Fruit fly (Drosophila melanogaster) whole organism, pupa: Measurements from ENCODE around the gene CG11741.

Experiments
- CG10348 ChIP-seq: fragments of 200-800 bp; sonication (Bioruptor generic); IDR thresholded peaks from 2 replicates; pipeline ENCODE4 v1.3.6; 2022; ENCODE audit warnings: missing biosample characterization, missing genetic modification characterization
- CG12605 ChIP-seq: fragments of 200-800 bp; sonication (Bioruptor generic); IDR thresholded peaks from 2 replicates; pipeline ENCODE4 v1.3.6; 2022; ENCODE audit warnings: missing biosample characterization, missing genetic modification characterization
- CG13204 ChIP-seq: fragments of 200-800 bp; sonication (Bioruptor generic); optimal IDR thresholded peaks from 2 replicates; lab custom pipeline; 2018; ENCODE audit warnings: missing biosample characterization, mild to moderate bottlenecking, missing genetic modification characterization, moderate library complexity
- CG14655 ChIP-seq: fragments of 200-800 bp; sonication (Bioruptor generic); optimal IDR thresholded peaks from 3 replicates; lab custom pipeline; 2017; ENCODE audit warnings: mild to moderate bottlenecking, missing biosample characterization, missing genetic modification reagents, missing genetic modification characterization
- CG15710 ChIP-seq: fragments of 200-800 bp; sonication (Bioruptor generic); optimal IDR thresholded peaks from 2 replicates; lab custom pipeline; 2018; ENCODE audit warnings: missing biosample characterization, mild to moderate bottlenecking, missing genetic modification characterization, moderate library complexity
- CG17806 ChIP-seq: fragments of 200-800 bp; sonication (Bioruptor generic); optimal IDR thresholded peaks from 2 replicates; lab custom pipeline; 2018; ENCODE audit warnings: missing biosample characterization, mild to moderate bottlenecking, missing genetic modification characterization, moderate library complexity
- CG32121 ChIP-seq: fragments of 200-800 bp; sonication (Bioruptor generic); IDR thresholded peaks from 2 replicates; pipeline ENCODE4 v1.3.6; 2022; ENCODE audit warnings: missing biosample characterization, missing genetic modification characterization
- CG34367 ChIP-seq: fragments of 200-800 bp; sonication (Bioruptor generic); optimal IDR thresholded peaks from 2 replicates; lab custom pipeline; 2018; ENCODE audit warnings: missing biosample characterization, mild to moderate bottlenecking, missing genetic modification characterization
- CG4496 ChIP-seq: fragments of 200-800 bp; sonication (Bioruptor generic); IDR thresholded peaks from 3 replicates; pipeline ENCODE4 v1.3.6; 2022; ENCODE audit warnings: missing biosample characterization, missing genetic modification characterization
- CG8159 ChIP-seq: fragments of 200-800 bp; sonication (Bioruptor generic); optimal IDR thresholded peaks from 3 replicates; lab custom pipeline; 2018; ENCODE audit warnings: missing biosample characterization, mild to moderate bottlenecking, missing genetic modification characterization, moderate library complexity
- CG8301 ChIP-seq: fragments of 200-800 bp; sonication (Bioruptor generic); optimal IDR thresholded peaks from 2 replicates; lab custom pipeline; 2018; ENCODE audit warnings: missing biosample characterization, mild to moderate bottlenecking, missing genetic modification characterization
- CG9948 ChIP-seq: fragments of 200-800 bp; sonication (Bioruptor generic); optimal IDR thresholded peaks from 2 replicates; lab custom pipeline; 2018; ENCODE audit warnings: missing biosample characterization, mild to moderate bottlenecking, missing genetic modification characterization, moderate library complexity
- D1 ChIP-seq: fragments of 200-800 bp; sonication (Bioruptor generic); optimal IDR thresholded peaks from 2 replicates; lab custom pipeline; 2018; ENCODE audit warnings: missing biosample characterization, mild to moderate bottlenecking, missing genetic modification characterization, moderate library complexity
- EcR ChIP-seq: fragments of 200-800 bp; sonication (Bioruptor generic); optimal IDR thresholded peaks from 3 replicates; lab custom pipeline; 2019; ENCODE audit warnings: missing biosample characterization, missing genetic modification characterization, mild to moderate bottlenecking, moderate library complexity, missing genetic modification reagents
- Ets98B ChIP-seq: fragments of 200-800 bp; sonication (Bioruptor generic); IDR thresholded peaks from 2 replicates; pipeline ENCODE4 v1.3.6; 2022; ENCODE audit warnings: missing biosample characterization, missing genetic modification characterization
- Pif1A ChIP-seq: fragments of 200-800 bp; sonication (Bioruptor generic); optimal IDR thresholded peaks from 3 replicates; lab custom pipeline; 2016; ENCODE audit warnings: missing biosample characterization, missing genetic modification characterization
- Pif1B ChIP-seq: fragments of 200-800 bp; sonication (Bioruptor generic); optimal IDR thresholded peaks from 3 replicates; lab custom pipeline; 2016; ENCODE audit warnings: missing biosample characterization, missing genetic modification characterization
- Snoo ChIP-seq: fragments of 200-800 bp; sonication (Bioruptor generic); optimal IDR thresholded peaks from 3 replicates; lab custom pipeline; 2017; ENCODE audit warnings: missing biosample characterization, mild to moderate bottlenecking, missing genetic modification characterization, inconsistent platforms
- fd96Ca ChIP-seq: fragments of 200-800 bp; sonication (Bioruptor generic); IDR thresholded peaks from 3 replicates; pipeline ENCODE4 v1.3.6; 2022; ENCODE audit warnings: missing biosample characterization, missing genetic modification characterization
- gl ChIP-seq: fragments of 200-800 bp; sonication (Bioruptor generic); optimal IDR thresholded peaks from 2 replicates; lab custom pipeline; 2018; ENCODE audit warnings: missing biosample characterization, mild to moderate bottlenecking, missing genetic modification characterization
- rn ChIP-seq: fragments of 200-800 bp; sonication (Bioruptor generic); IDR thresholded peaks from 2 replicates; pipeline ENCODE4 v1.3.6; 2022; ENCODE audit warnings: missing biosample characterization, missing genetic modification characterization

The CG11741 gene

dm6 chr3R:8552308-8552707 is 23.6 kb upstream of the CG11741 start, which contains the start of gene Or85d:
Gene Or85d (plus strand): TSS chr3R:8552608.
- no peak for TF ChIP-seq Pif1B (GFP tag; lab: Kevin White, UChicago)
- no peak for TF ChIP-seq EcR (GFP tag; lab: Kevin White, UChicago)

- TF ChIP-seq D1 (tag; lab: Kevin White, UChicago) (no peak), Ets98B (GFP tag; lab: Robert Waterston, UW) (no peak), Pif1A (GFP tag; lab: Kevin White, UChicago) (no peak), CG8159 (tag; lab: Kevin White, UChicago) (peak; percentile 59), CG13204 (no peak)
Measured at dm6 chr3R:8545915-8546314, 17.2 kb upstream of the CG11741 start.

- TF ChIP-seq Pif1A (GFP tag; lab: Kevin White, UChicago) (no peak), CG8159 (tag; lab: Kevin White, UChicago) (no peak), CG13204 (no peak), CG9948 (tag; lab: Kevin White, UChicago) (no peak), CG34367 (tag; lab: Kevin White, UChicago) (no peak), CG14655 (GFP tag; lab: Kevin White, UChicago) (no peak), CG4496 (GFP tag; lab: Robert Waterston, UW) (no peak), fd96Ca (GFP tag; lab: Robert Waterston, UW) (no peak), Pif1B (GFP tag; lab: Kevin White, UChicago) (no peak), CG17806 (tag; lab: Kevin White, UChicago) (no peak), EcR (GFP tag; lab: Kevin White, UChicago) (no peak), CG10348 (GFP tag; lab: Robert Waterston, UW) (no peak), Ets98B (GFP tag; lab: Robert Waterston, UW) (no peak)
- TF ChIP-seq, all 21 proteins: peak for 0
Measured at dm6 chr3R:8524277-8524676, 4.4 kb downstream of the CG11741 start.

- TF ChIP-seq Ets98B (GFP tag; lab: Robert Waterston, UW), result no peak
- TF ChIP-seq EcR (GFP tag; lab: Kevin White, UChicago), result no peak
- TF ChIP-seq CG15710 (tag; lab: Kevin White, UChicago), result no peak
- TF ChIP-seq fd96Ca (GFP tag; lab: Robert Waterston, UW), result no peak
- no peak for TF ChIP-seq CG12605 (GFP tag; lab: Robert Waterston, UW)
- no peak for TF ChIP-seq CG9948 (tag; lab: Kevin White, UChicago)
Measured at dm6 chr3R:8523668-8524067, 5.0 kb downstream of the CG11741 start, which contains the start of gene CG31259. Gene CG31259 (plus strand): TSS chr3R:8523944.

- TF ChIP-seq CG8301 (tag; lab: Kevin White, UChicago) (no peak), Snoo (tag; lab: Kevin White, UChicago) (no peak), Pif1B (GFP tag; lab: Kevin White, UChicago) (no peak), CG9948 (tag; lab: Kevin White, UChicago) (no peak), CG12605 (GFP tag; lab: Robert Waterston, UW) (no peak), fd96Ca (GFP tag; lab: Robert Waterston, UW) (no peak), CG17806 (tag; lab: Kevin White, UChicago) (no peak), CG32121 (GFP tag; lab: Robert Waterston, UW) (no peak)
Measured at dm6 chr3R:8521499-8521898, 7.2 kb downstream of the CG11741 start, which contains the start of gene CG31454. Gene CG31454 (plus strand): TSS chr3R:8521658.

dm6 chr3R:8520809-8521208 is 7.9 kb downstream of the CG11741 start:
- TF ChIP-seq CG8301 (tag; lab: Kevin White, UChicago) (no peak), CG13204 (no peak), D1 (tag; lab: Kevin White, UChicago) (no peak), CG17806 (tag; lab: Kevin White, UChicago) (no peak), CG32121 (GFP tag; lab: Robert Waterston, UW) (no peak), CG15710 (tag; lab: Kevin White, UChicago) (no peak), Pif1A (GFP tag; lab: Kevin White, UChicago) (no peak), CG8159 (tag; lab: Kevin White, UChicago) (no peak), CG9948 (tag; lab: Kevin White, UChicago) (no peak), Ets98B (GFP tag; lab: Robert Waterston, UW) (no peak), CG4496 (GFP tag; lab: Robert Waterston, UW) (no peak), EcR (GFP tag; lab: Kevin White, UChicago) (no peak), Snoo (tag; lab: Kevin White, UChicago) (no peak), gl (tag; lab: Kevin White, UChicago) (no peak), CG34367 (tag; lab: Kevin White, UChicago) (no peak), CG14655 (GFP tag; lab: Kevin White, UChicago) (no peak), CG10348 (GFP tag; lab: Robert Waterston, UW) (no peak), CG12605 (GFP tag; lab: Robert Waterston, UW) (no peak)
- TF ChIP-seq, all 21 proteins: peak for 0

- TF ChIP-seq CG17806 (tag; lab: Kevin White, UChicago) (no peak), CG15710 (tag; lab: Kevin White, UChicago) (no peak), CG12605 (GFP tag; lab: Robert Waterston, UW) (no peak), CG8301 (tag; lab: Kevin White, UChicago) (no peak), fd96Ca (GFP tag; lab: Robert Waterston, UW) (no peak), CG13204 (no peak), CG9948 (tag; lab: Kevin White, UChicago) (no peak), CG34367 (tag; lab: Kevin White, UChicago) (no peak), CG8159 (tag; lab: Kevin White, UChicago) (no peak), D1 (tag; lab: Kevin White, UChicago) (no peak), rn (GFP tag; lab: Robert Waterston, UW) (no peak), Snoo (tag; lab: Kevin White, UChicago) (no peak), CG32121 (GFP tag; lab: Robert Waterston, UW) (no peak), EcR (GFP tag; lab: Kevin White, UChicago) (no peak), Ets98B (GFP tag; lab: Robert Waterston, UW) (no peak), Pif1B (GFP tag; lab: Kevin White, UChicago) (no peak), Pif1A (GFP tag; lab: Kevin White, UChicago) (no peak), CG4496 (GFP tag; lab: Robert Waterston, UW) (no peak), CG14655 (GFP tag; lab: Kevin White, UChicago) (no peak), gl (tag; lab: Kevin White, UChicago) (no peak)
Measured at dm6 chr3R:8519157-8519556, 9.5 kb downstream of the CG11741 start.
